Fruit fly (Drosophila melanogaster) whole organism, embryonic: ENCODE data around the gene CG13272.
A peak's percentile ranks its signal among the peaks of the same experiment; 100 is the strongest.

ENCODE experiments used
- Asciz ChIP-seq: fragments of 200-800 bp; sonication (Bioruptor generic); optimal IDR thresholded peaks from 2 replicates; lab custom pipeline; 2017; ENCODE audit warnings: missing biosample characterization, mild to moderate bottlenecking, missing genetic modification characterization, missing genetic modification reagents
- Bteb2 ChIP-seq: fragments of 200-800 bp; sonication (Bioruptor generic); optimal IDR thresholded peaks from 2 replicates; lab custom pipeline; 2016; ENCODE audit warnings: missing biosample characterization, missing genetic modification characterization
- CG11456 ChIP-seq: fragments of 200-800 bp; sonication (Bioruptor generic); IDR thresholded peaks from 3 replicates; pipeline ENCODE4 v1.3.6; 2022; ENCODE audit warnings: missing biosample characterization, missing genetic modification characterization
- CG12236 ChIP-seq: fragments of 200-800 bp; sonication (Bioruptor generic); optimal IDR thresholded peaks from 2 replicates; lab custom pipeline; 2016; ENCODE audit warnings: missing biosample characterization, missing genetic modification characterization
- CG15269 ChIP-seq: fragments of 200-800 bp; sonication (Bioruptor generic); optimal IDR thresholded peaks from 2 replicates; lab custom pipeline; 2018; ENCODE audit warnings: missing biosample characterization, mild to moderate bottlenecking, missing genetic modification characterization, moderate library complexity
- CG1529 ChIP-seq: fragments of 200-800 bp; sonication (Bioruptor generic); optimal IDR thresholded peaks from 3 replicates; lab custom pipeline; 2018; ENCODE audit warnings: missing biosample characterization, missing genetic modification characterization
- CG15601 ChIP-seq: fragments of 200-800 bp; sonication (Bioruptor generic); optimal IDR thresholded peaks from 3 replicates; lab custom pipeline; 2019; ENCODE audit warnings: missing biosample characterization, mild to moderate bottlenecking, missing genetic modification characterization, moderate library complexity
- CG18262 ChIP-seq: fragments of 200-800 bp; optimal IDR thresholded peaks from 3 replicates; lab custom pipeline; 2019; ENCODE audit warnings: missing biosample characterization, mild to moderate bottlenecking, missing genetic modification characterization, moderate library complexity
- CG2678 ChIP-seq: fragments of 200-800 bp; sonication (Bioruptor generic); optimal IDR thresholded peaks from 3 replicates; lab custom pipeline; 2019; ENCODE audit warnings: missing biosample characterization, mild to moderate bottlenecking, missing genetic modification characterization, moderate library complexity
- CG2712 ChIP-seq: fragments of 200-800 bp; optimal IDR thresholded peaks from 3 replicates; lab custom pipeline; 2019; ENCODE audit warnings: missing biosample characterization, mild to moderate bottlenecking, missing genetic modification characterization, moderate library complexity
- CG31224 ChIP-seq: fragments of 200-800 bp; sonication (Bioruptor generic); IDR thresholded peaks from 2 replicates; pipeline ENCODE4 v1.3.6; 2022; ENCODE audit warnings: missing biosample characterization, missing genetic modification characterization
- CG31441 ChIP-seq: fragments of 200-800 bp; sonication (Bioruptor generic); IDR thresholded peaks from 2 replicates; pipeline ENCODE4 v1.3.6; 2022; ENCODE audit warnings: missing biosample characterization, missing genetic modification characterization
- CG3407 ChIP-seq: fragments of 200-800 bp; sonication (Bioruptor generic); optimal IDR thresholded peaks from 2 replicates; lab custom pipeline; 2018; ENCODE audit warnings: missing biosample characterization, mild to moderate bottlenecking, missing genetic modification characterization
- CG4820 ChIP-seq: fragments of 200-800 bp; sonication (Bioruptor generic); optimal IDR thresholded peaks from 3 replicates; lab custom pipeline; 2016; ENCODE audit warnings: missing biosample characterization, missing genetic modification characterization
- CG6272 ChIP-seq: fragments of 200-800 bp; sonication (Bioruptor generic); IDR thresholded peaks from 2 replicates; pipeline ENCODE4 v1.3.6; 2022; ENCODE audit warnings: missing biosample characterization, missing genetic modification characterization
- CG7839 ChIP-seq: fragments of 200-800 bp; sonication (Bioruptor generic); optimal IDR thresholded peaks from 3 replicates; lab custom pipeline; 2018; ENCODE audit warnings: missing biosample characterization, mild to moderate bottlenecking, missing genetic modification characterization, moderate library complexity
- CG9609 ChIP-seq: fragments of 200-800 bp; sonication (Bioruptor generic); optimal IDR thresholded peaks from 3 replicates; lab custom pipeline; 2016; ENCODE audit warnings: missing biosample characterization, missing genetic modification characterization
- CG9817 ChIP-seq: fragments of 200-800 bp; sonication (Bioruptor generic); optimal IDR thresholded peaks from 2 replicates; lab custom pipeline; 2018; ENCODE audit warnings: missing biosample characterization, mild to moderate bottlenecking, missing genetic modification characterization, moderate library complexity
- Chrac-16 ChIP-seq: fragments of 200-800 bp; sonication (Bioruptor generic); optimal IDR thresholded peaks from 3 replicates; lab custom pipeline; 2016; ENCODE audit warnings: missing biosample characterization, missing genetic modification characterization
- CoRest ChIP-seq: fragments of 200-800 bp; sonication (Bioruptor generic); optimal IDR thresholded peaks from 3 replicates; lab custom pipeline; 2018; ENCODE audit warnings: missing biosample characterization, mild to moderate bottlenecking, missing genetic modification characterization, moderate library complexity
- D19B ChIP-seq: fragments of 200-800 bp; sonication (Bioruptor generic); optimal IDR thresholded peaks from 2 replicates; lab custom pipeline; 2017; ENCODE audit warnings: missing biosample characterization, mild to moderate bottlenecking, missing genetic modification characterization
- Fer1 ChIP-seq: fragments of 200-800 bp; sonication (Bioruptor generic); optimal IDR thresholded peaks from 2 replicates; lab custom pipeline; 2017; ENCODE audit warnings: missing biosample characterization, mild to moderate bottlenecking, missing genetic modification characterization
- Gug ChIP-seq: fragments of 200-800 bp; sonication (Bioruptor generic); IDR thresholded peaks from 4 replicates; pipeline ENCODE4 v1.3.6; 2022; ENCODE audit warnings: missing biosample characterization, missing genetic modification characterization
- HLH54F ChIP-seq: fragments of 200-800 bp; sonication (Bioruptor generic); optimal IDR thresholded peaks from 3 replicates; lab custom pipeline; 2016; ENCODE audit warnings: missing biosample characterization, missing genetic modification characterization
- Jarid2 ChIP-seq: fragments of 200-800 bp; sonication (Bioruptor generic); optimal IDR thresholded peaks from 3 replicates; lab custom pipeline; 2017; ENCODE audit warnings: mild to moderate bottlenecking, missing biosample characterization, missing genetic modification reagents, missing genetic modification characterization
- MESR4 ChIP-seq: fragments of 200-800 bp; sonication (Bioruptor generic); optimal IDR thresholded peaks from 2 replicates; lab custom pipeline; 2018; ENCODE audit warnings: missing biosample characterization, mild to moderate bottlenecking, missing genetic modification characterization, moderate library complexity
- Meics ChIP-seq: fragments of 200-800 bp; sonication (Bioruptor generic); optimal IDR thresholded peaks from 2 replicates; lab custom pipeline; 2017; ENCODE audit warnings: missing biosample characterization, mild to moderate bottlenecking, missing genetic modification characterization
- PHDP ChIP-seq: fragments of 200-800 bp; sonication (Bioruptor generic); optimal IDR thresholded peaks from 3 replicates; lab custom pipeline; 2018; ENCODE audit warnings: missing biosample characterization, mild to moderate bottlenecking, missing genetic modification characterization, moderate library complexity
- Rfx ChIP-seq: fragments of 200-800 bp; sonication (Bioruptor generic); IDR thresholded peaks from 2 replicates; pipeline ENCODE4 v1.3.6; 2022; ENCODE audit warnings: missing biosample characterization, missing genetic modification characterization
- Sox102F ChIP-seq: fragments of 200-800 bp; sonication (Bioruptor generic); optimal IDR thresholded peaks from 2 replicates; lab custom pipeline; 2018; ENCODE audit warnings: missing biosample characterization, mild to moderate bottlenecking, missing genetic modification characterization, moderate library complexity
- ash1 ChIP-seq: fragments of 200-800 bp; sonication (Bioruptor generic); optimal IDR thresholded peaks from 2 replicates; lab custom pipeline; 2018; ENCODE audit warnings: missing biosample characterization, mild to moderate bottlenecking, missing genetic modification characterization
- bsh ChIP-seq, 2 experiments: fragments of 200-800 bp; sonication (Bioruptor generic); optimal IDR thresholded peaks; 2 replicates each; lab custom pipeline; 2017 to 2018; ENCODE audit warnings: mild to moderate bottlenecking in 2 of 2, missing biosample characterization in 2 of 2, missing genetic modification characterization in 2 of 2, moderate library complexity in 1 of 2
- caup ChIP-seq: fragments of 200-800 bp; sonication (Bioruptor generic); optimal IDR thresholded peaks from 3 replicates; lab custom pipeline; 2017; ENCODE audit warnings: missing biosample characterization, mild to moderate bottlenecking, missing genetic modification characterization, moderate library complexity; ENCODE audit not compliant: severe bottlenecking
- chn ChIP-seq: fragments of 200-800 bp; sonication (Bioruptor generic); optimal IDR thresholded peaks from 2 replicates; lab custom pipeline; 2016; ENCODE audit warnings: missing biosample characterization, missing genetic modification characterization
- crc ChIP-seq: fragments of 200-800 bp; sonication (Bioruptor generic); optimal IDR thresholded peaks from 2 replicates; lab custom pipeline; 2016; ENCODE audit warnings: missing biosample characterization, missing genetic modification characterization
- dysf ChIP-seq: fragments of 200-800 bp; sonication (Bioruptor generic); IDR thresholded peaks from 3 replicates; pipeline ENCODE4 v1.3.6; 2022; ENCODE audit warnings: missing biosample characterization, missing genetic modification characterization
- gcm ChIP-seq: fragments of 200-800 bp; sonication (Bioruptor generic); optimal IDR thresholded peaks from 2 replicates; lab custom pipeline; 2019; ENCODE audit warnings: missing biosample characterization, mild to moderate bottlenecking, missing genetic modification characterization, moderate library complexity
- insv ChIP-seq, 2 experiments: fragments of 200-800 bp; sonication (Bioruptor generic); optimal IDR thresholded peaks; 3 replicates each; lab custom pipeline; 2016 to 2018; ENCODE audit warnings: missing biosample characterization in 2 of 2, missing genetic modification characterization in 2 of 2
- jumu ChIP-seq: fragments of 200-800 bp; sonication (Bioruptor generic); optimal IDR thresholded peaks from 3 replicates; lab custom pipeline; 2016; ENCODE audit warnings: missing biosample characterization, missing genetic modification characterization
- luna ChIP-seq: fragments of 200-800 bp; sonication (Bioruptor generic); optimal IDR thresholded peaks from 2 replicates; lab custom pipeline; 2016; ENCODE audit warnings: missing biosample characterization, missing genetic modification characterization
- mam ChIP-seq: fragments of 200-800 bp; sonication (Bioruptor generic); optimal IDR thresholded peaks from 3 replicates; lab custom pipeline; 2016; ENCODE audit warnings: missing biosample characterization, missing genetic modification characterization
- nmo ChIP-seq: fragments of 200-800 bp; sonication (Bioruptor generic); optimal IDR thresholded peaks from 2 replicates; lab custom pipeline; 2018; ENCODE audit warnings: missing biosample characterization, mild to moderate bottlenecking, missing genetic modification characterization, moderate library complexity
- odd ChIP-seq: fragments of 200-800 bp; sonication (Bioruptor generic); optimal IDR thresholded peaks from 2 replicates; lab custom pipeline; 2017; ENCODE audit warnings: missing biosample characterization, mild to moderate bottlenecking, missing genetic modification characterization
- peb ChIP-seq: fragments of 200-800 bp; sonication (Bioruptor generic); IDR thresholded peaks from 2 replicates; pipeline ENCODE4 v1.3.6; 2022; ENCODE audit warnings: missing biosample characterization, missing genetic modification characterization
- row ChIP-seq: fragments of 200-800 bp; sonication (Bioruptor generic); IDR thresholded peaks from 3 replicates; pipeline ENCODE4 v1.3.6; 2022; ENCODE audit warnings: missing biosample characterization, missing genetic modification characterization
- sens-2 ChIP-seq: fragments of 200-800 bp; sonication (Bioruptor generic); IDR thresholded peaks from 2 replicates; pipeline ENCODE4 v1.3.6; 2022; ENCODE audit warnings: missing biosample characterization, missing genetic modification characterization
- sim ChIP-seq: fragments of 200-800 bp; sonication (Bioruptor generic); IDR thresholded peaks from 2 replicates; pipeline ENCODE4 v1.3.6; 2022; ENCODE audit warnings: missing biosample characterization, missing genetic modification characterization
- tio ChIP-seq: fragments of 200-800 bp; sonication (Bioruptor generic); optimal IDR thresholded peaks from 2 replicates; lab custom pipeline; 2017; ENCODE audit warnings: missing biosample characterization, missing genetic modification characterization, inconsistent platforms
- unpg ChIP-seq: fragments of 200-800 bp; sonication (Bioruptor generic); optimal IDR thresholded peaks from 3 replicates; lab custom pipeline; 2018; ENCODE audit warnings: missing biosample characterization, mild to moderate bottlenecking, missing genetic modification characterization, moderate library complexity
- vfl ChIP-seq: fragments of 200-800 bp; sonication (Bioruptor generic); optimal IDR thresholded peaks from 2 replicates; lab custom pipeline; 2016; ENCODE audit warnings: missing biosample characterization, missing genetic modification characterization
- zen ChIP-seq: fragments of 200-800 bp; sonication (Bioruptor generic); optimal IDR thresholded peaks from 3 replicates; lab custom pipeline; 2018; ENCODE audit warnings: missing biosample characterization, mild to moderate bottlenecking, missing genetic modification characterization, moderate library complexity

CG13272 gene

dm6 chr2L:16859566-16859965 lies 54.9 kb downstream of the CG13272 start (continued):
- TF ChIP-seq Rfx (GFP tag; lab: Robert Waterston, UW) (0 out of 2 replicates have a peak, but pooled peaks have one; percentile 41), chn (GFP tag; lab: Kevin White, UChicago) (no peak), CG31441 (GFP tag; lab: Robert Waterston, UW) (0 out of 2 replicates have a peak, but pooled peaks have one; percentile 26), ash1 (GFP tag; lab: Kevin White, UChicago) (no peak), odd (GFP tag; lab: Kevin White, UChicago) (no peak), CG9609 (GFP tag; lab: Kevin White, UChicago) (no peak), insv (GFP tag; optimal IDR thresholded peaks at IDR 0.05; lab: Kevin White, UChicago) (no peak), CG18262 (tag; lab: Kevin White, UChicago) (peak; percentile 22), CG11456 (no peak), CG2712 (peak; percentile 50), tio (GFP tag; lab: Kevin White, UChicago) (no peak), CG7839 (tag; lab: Kevin White, UChicago) (peak; percentile 29), caup (GFP tag; lab: Kevin White, UChicago) (no peak), CG15269 (peak; percentile 9), jumu (GFP tag; lab: Kevin White, UChicago) (no peak), bsh (GFP tag; optimal IDR thresholded peaks at IDR 0.05; lab: Kevin White, UChicago) (peak in 1 of 2 experiments; percentile 51), Jarid2 (GFP tag; lab: Kevin White, UChicago) (no peak), CG6272 (GFP tag; lab: Robert Waterston, UW) (no peak), PHDP (tag; lab: Kevin White, UChicago) (peak; percentile 41), Chrac-16 (GFP tag; lab: Kevin White, UChicago) (no peak), CG4820 (GFP tag; lab: Kevin White, UChicago) (no peak), MESR4 (GFP tag; lab: Kevin White, UChicago) (no peak), CG1529 (GFP tag; lab: Kevin White, UChicago) (no peak), Fer1 (no peak), Asciz (GFP tag; lab: Kevin White, UChicago) (no peak), CG2678 (peak; percentile 19), CG31224 (GFP tag; lab: Robert Waterston, UW) (no peak), CG15601 (tag; lab: Kevin White, UChicago) (peak; percentile 18), CG3407 (GFP tag; lab: Kevin White, UChicago) (no peak), luna (GFP tag; lab: Kevin White, UChicago) (no peak), Sox102F (GFP tag; lab: Kevin White, UChicago) (peak; percentile 4), unpg (peak; percentile 44), vfl (no peak), CoRest (tag; lab: Kevin White, UChicago) (peak; percentile 14), sens-2 (GFP tag; lab: Robert Waterston, UW) (no peak), CG12236 (no peak), sim (GFP tag; lab: Robert Waterston, UW) (no peak), row (GFP tag; lab: Robert Waterston, UW) (peak; percentile 51; the same call in 2 of the 3 replicates), CG9817 (no peak), Bteb2 (no peak), Gug (GFP tag; lab: Robert Waterston, UW) (no peak), dysf (GFP tag; lab: Robert Waterston, UW) (no peak), Meics (no peak), HLH54F (GFP tag; lab: Kevin White, UChicago) (no peak), zen (no peak), gcm (GFP tag; lab: Kevin White, UChicago) (peak; percentile 17), D19B (GFP tag; lab: Kevin White, UChicago) (no peak), nmo (GFP tag; lab: Kevin White, UChicago) (peak; percentile 27), mam (GFP tag; lab: Kevin White, UChicago) (no peak), peb (GFP tag; lab: Robert Waterston, UW) (no peak), crc (no peak)
